Fruit fly (Drosophila melanogaster) whole organism, embryonic: ENCODE data around the gene CG14618.

Source experiments
- dm ChIP-seq: fragments of 200-800 bp; sonication (Bioruptor generic); optimal IDR thresholded peaks from 3 replicates; lab custom pipeline; 2016; ENCODE audit warnings: missing biosample characterization, missing genetic modification characterization
- zfh1 ChIP-seq: fragments of 200-800 bp; sonication (Bioruptor generic); IDR thresholded peaks from 3 replicates; pipeline ENCODE4 v1.3.6; 2022; ENCODE audit warnings: missing biosample characterization, missing genetic modification characterization

DNA sequence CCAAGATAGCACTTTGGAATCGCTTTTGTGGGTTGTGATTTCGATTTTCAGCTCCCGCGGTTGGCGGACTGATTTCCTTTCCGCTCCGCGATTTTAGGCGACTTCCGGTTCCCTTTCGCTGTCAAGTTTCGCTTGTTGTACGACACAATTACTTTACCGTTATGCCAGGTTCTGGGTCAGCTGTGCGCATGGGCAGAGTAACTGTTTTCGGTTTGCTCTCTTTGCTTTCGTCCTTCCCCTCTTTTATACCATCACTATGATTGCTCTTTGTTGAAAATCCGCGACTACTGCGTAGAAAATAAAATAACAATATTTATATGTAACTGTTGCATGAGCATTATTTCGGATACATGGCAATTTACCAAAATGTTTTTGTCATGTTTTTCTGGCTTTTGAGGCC is 7.1 kb downstream of the CG14618 start:
- TF ChIP-seq dm (GFP tag; lab: Kevin White, UChicago) (no peak), zfh1 (no peak)
